Worm (Caenorhabditis elegans) whole organism, L4/young adult: ENCODE data around the gene K08D8.11.

Experiments
- W03F9.2 ChIP-seq: fragments of 150-350 bp; optimal IDR thresholded peaks from 2 replicates; lab custom pipeline; 2014; ENCODE audit warnings: missing biosample characterization, missing genetic modification characterization
- him-1 ChIP-seq: sonication (generic microtip); optimal IDR thresholded peaks from 2 replicates; lab custom pipeline; 2016; ENCODE audit warnings: missing genotype, missing genetic modification reagents, missing genetic modification characterization, missing compliant biosample characterization

DNA sequence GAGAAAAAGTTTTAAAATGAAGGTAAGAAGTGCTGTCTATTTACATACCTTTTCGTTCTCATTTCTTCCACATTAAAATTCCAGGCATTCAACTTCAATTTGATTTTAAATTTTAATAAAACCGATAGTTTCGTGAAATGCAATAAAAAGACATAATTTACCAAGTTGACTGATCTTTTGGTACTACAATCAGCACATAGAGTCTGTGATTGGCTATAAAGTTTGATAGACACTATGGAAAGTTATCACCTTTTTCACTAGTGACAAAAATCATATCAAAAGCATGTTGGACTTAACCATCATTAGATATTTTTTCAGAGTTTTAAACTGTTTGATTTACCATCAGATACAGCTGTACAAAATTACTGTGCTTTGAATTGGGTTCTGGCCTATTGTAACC is 20.4 kb downstream of the K08D8.11 start, which contains the start of gene srz-15:
- TF ChIP-seq him-1 (no peak), W03F9.2 (tag; lab: Kevin White, UChicago) (no peak)
